Fruit fly (Drosophila melanogaster): ENCODE data around the gene CG45101.

DNA sequence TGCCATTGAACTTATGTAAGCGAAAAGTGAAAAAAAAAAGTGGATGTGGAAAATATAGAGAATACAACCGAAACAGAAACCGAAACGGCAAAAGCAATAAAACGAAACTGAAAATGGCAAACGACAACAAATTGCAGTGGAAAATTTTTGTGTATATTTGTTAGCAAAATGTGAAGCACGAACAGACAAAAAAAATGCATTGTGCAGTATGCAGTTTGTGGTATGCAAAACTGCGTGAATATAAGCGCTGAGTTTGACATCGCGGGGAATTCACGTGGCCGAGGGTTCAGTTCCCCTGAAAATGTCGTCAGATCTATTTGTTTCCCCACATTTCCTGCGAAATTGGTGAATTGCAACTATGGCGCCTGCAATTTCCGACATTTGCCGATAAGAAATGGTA, 21.1 kb upstream of the CG45101 start:
- no peak for TF ChIP-seq Dbx (GFP tag; IDR thresholded peaks at IDR 0.05)
- no peak for TF ChIP-seq CG14667 (GFP tag; IDR thresholded peaks at IDR 0.05)
- no peak for TF ChIP-seq CG6654 (GFP tag; optimal IDR thresholded peaks at IDR 0.05)
- TF ChIP-seq so (GFP tag; IDR thresholded peaks at IDR 0.05): no peak
- TF ChIP-seq ro (GFP tag; IDR thresholded peaks at IDR 0.05): no peak
- no peak for TF ChIP-seq HmgZ (tag; optimal IDR thresholded peaks at IDR 0.05)
- TF ChIP-seq gce (GFP tag; IDR thresholded peaks at IDR 0.05): no peak
- no peak for TF ChIP-seq wdn (GFP tag; IDR thresholded peaks at IDR 0.05)
- TF ChIP-seq CG8924 (tag; optimal IDR thresholded peaks at IDR 0.05): no peak
- no peak for TF ChIP-seq CG13424 (tag; optimal IDR thresholded peaks at IDR 0.05)
- TF ChIP-seq C15 (GFP tag; IDR thresholded peaks at IDR 0.05): no peak
- TF ChIP-seq nmo (GFP tag; optimal IDR thresholded peaks at IDR 0.05): no peak

All from whole organism, embryonic.